Fruit fly (Drosophila melanogaster) whole organism, pupa: ENCODE results near the gene mldr.

ENCODE experiments used
- CG17806 ChIP-seq: fragments of 200-800 bp; sonication (Bioruptor generic); optimal IDR thresholded peaks from 2 replicates; lab custom pipeline; 2018; ENCODE audit warnings: missing biosample characterization, mild to moderate bottlenecking, missing genetic modification characterization, moderate library complexity
- CG34367 ChIP-seq: fragments of 200-800 bp; sonication (Bioruptor generic); optimal IDR thresholded peaks from 2 replicates; lab custom pipeline; 2018; ENCODE audit warnings: missing biosample characterization, mild to moderate bottlenecking, missing genetic modification characterization
- CG8159 ChIP-seq: fragments of 200-800 bp; sonication (Bioruptor generic); optimal IDR thresholded peaks from 3 replicates; lab custom pipeline; 2018; ENCODE audit warnings: missing biosample characterization, mild to moderate bottlenecking, missing genetic modification characterization, moderate library complexity
- CG9948 ChIP-seq: fragments of 200-800 bp; sonication (Bioruptor generic); optimal IDR thresholded peaks from 2 replicates; lab custom pipeline; 2018; ENCODE audit warnings: missing biosample characterization, mild to moderate bottlenecking, missing genetic modification characterization, moderate library complexity
- Ets98B ChIP-seq: fragments of 200-800 bp; sonication (Bioruptor generic); IDR thresholded peaks from 2 replicates; pipeline ENCODE4 v1.3.6; 2022; ENCODE audit warnings: missing biosample characterization, missing genetic modification characterization

- TF ChIP-seq CG8159 (tag; lab: Kevin White, UChicago) (no peak), CG9948 (peak; percentile 14), CG34367 (tag; lab: Kevin White, UChicago) (no peak), Ets98B (GFP tag; lab: Robert Waterston, UW) (no peak), CG17806 (no peak)
These were observed 13.1 kb downstream of the mldr start for dm6 chrX:6304203-6304602.
